Fruit fly (Drosophila melanogaster): Measurements from ENCODE around the gene Ntf-2.
A peak's percentile ranks its signal among the peaks of the same experiment; 100 is the strongest.

Ntf-2 gene

dm6 chrX:21071693-21072357, 36.6 kb downstream of the Ntf-2 start (continued):
- no peak for TF ChIP-seq dsf (GFP tag; optimal IDR thresholded peaks at IDR 0.05; ENCODE audit: borderline replicate concordance)

dm6 chrX:21072953-21073352, 37.7 kb downstream of the Ntf-2 start:
- TF ChIP-seq fru (GFP tag; optimal IDR thresholded peaks at IDR 0.05), result peak; percentile 85
- TF ChIP-seq h (GFP tag; optimal IDR thresholded peaks at IDR 0.05), result peak; percentile 85
- TF ChIP-seq Rel (GFP tag; optimal IDR thresholded peaks at IDR 0.05), result peak; percentile 29
- peak; percentile 72 for TF ChIP-seq Rel (tag; optimal IDR thresholded peaks at IDR 0.05)
- no peak for TF ChIP-seq usp (GFP tag; optimal IDR thresholded peaks at IDR 0.05)
- peak in 1 of 2 experiments; percentile 84 for TF ChIP-seq foxo (GFP tag; optimal IDR thresholded peaks at IDR 0.05)
- peak; percentile 58 for TF ChIP-seq brk (GFP tag; optimal IDR thresholded peaks at IDR 0.05)
- peak; percentile 29 for TF ChIP-seq tai (GFP tag; optimal IDR thresholded peaks at IDR 0.05)
- peak; percentile 85 for TF ChIP-seq HLH106 (tag; optimal IDR thresholded peaks at IDR 0.05)
- TF ChIP-seq woc (GFP tag; optimal IDR thresholded peaks at IDR 0.05), result peak; percentile 81
- peak; percentile 85 for TF ChIP-seq OdsH (GFP tag; optimal IDR thresholded peaks at IDR 0.05)
- TF ChIP-seq lola (GFP tag; optimal IDR thresholded peaks at IDR 0.05), result no peak
- TF ChIP-seq psq (GFP tag; optimal IDR thresholded peaks at IDR 0.05), result peak; percentile 75
- TF ChIP-seq ey (GFP tag; optimal IDR thresholded peaks at IDR 0.05), result peak; percentile 86
- peak; percentile 60 for TF ChIP-seq CG9705 (GFP tag; optimal IDR thresholded peaks at IDR 0.05)
- no peak for TF ChIP-seq Dfd (GFP tag; optimal IDR thresholded peaks at IDR 0.05)
- no peak for TF ChIP-seq dl (GFP tag; optimal IDR thresholded peaks at IDR 0.05; ENCODE audit: insufficient read depth in 1 of 2, partially characterized antibody in 2 of 2)
- TF ChIP-seq Myc (optimal IDR thresholded peaks at IDR 0.05), result no peak
- TF ChIP-seq rgr (GFP tag; optimal IDR thresholded peaks at IDR 0.05), result peak; percentile 84
- TF ChIP-seq CG32264 (GFP tag; optimal IDR thresholded peaks at IDR 0.05), result peak; percentile 55
- TF ChIP-seq Jra (GFP tag; optimal IDR thresholded peaks at IDR 0.05), result peak; percentile 70
- peak; percentile 85 for TF ChIP-seq br (GFP tag; optimal IDR thresholded peaks at IDR 0.05)
- peak; percentile 73 for TF ChIP-seq Hnf4 (GFP tag; optimal IDR thresholded peaks at IDR 0.05)
- TF ChIP-seq Sp1 (GFP tag; optimal IDR thresholded peaks at IDR 0.05), result peak; percentile 83
- TF ChIP-seq dmrt93B (GFP tag; optimal IDR thresholded peaks at IDR 0.05), result peak; percentile 72
- peak; percentile 48 for TF ChIP-seq sage (GFP tag; optimal IDR thresholded peaks at IDR 0.05)
- no peak for TF ChIP-seq CrebA (GFP tag; optimal IDR thresholded peaks at IDR 0.05; ENCODE audit: borderline replicate concordance)
- peak; percentile 19 for TF ChIP-seq dsf (GFP tag; optimal IDR thresholded peaks at IDR 0.05; ENCODE audit: borderline replicate concordance)

- TF ChIP-seq rgr (GFP tag; optimal IDR thresholded peaks at IDR 0.05), result peak; percentile 3
- TF ChIP-seq dl (GFP tag; optimal IDR thresholded peaks at IDR 0.05; ENCODE audit: insufficient read depth in 1 of 2, partially characterized antibody in 2 of 2), result no peak
- no peak for TF ChIP-seq jim (GFP tag; optimal IDR thresholded peaks at IDR 0.05)
- peak; percentile 7 for TF ChIP-seq h (GFP tag; optimal IDR thresholded peaks at IDR 0.05)
- no peak for TF ChIP-seq tai (GFP tag; optimal IDR thresholded peaks at IDR 0.05)
- TF ChIP-seq Hr78 (GFP tag; optimal IDR thresholded peaks at IDR 0.05), result no peak
- TF ChIP-seq N (GFP tag; optimal IDR thresholded peaks at IDR 0.05), result no peak
- peak; percentile 6 for TF ChIP-seq woc (GFP tag; optimal IDR thresholded peaks at IDR 0.05)
- TF ChIP-seq lola (GFP tag; optimal IDR thresholded peaks at IDR 0.05), result no peak
- peak; percentile 27 for TF ChIP-seq ey (GFP tag; optimal IDR thresholded peaks at IDR 0.05)
- no peak for TF ChIP-seq Mio (GFP tag; optimal IDR thresholded peaks at IDR 0.05)
- TF ChIP-seq CG9705 (GFP tag; optimal IDR thresholded peaks at IDR 0.05), result no peak
These were observed 38.5 kb downstream of the Ntf-2 start for dm6 chrX:21073641-21074328.

- TF ChIP-seq sage (GFP tag; optimal IDR thresholded peaks at IDR 0.05) (no peak), foxo (GFP tag; optimal IDR thresholded peaks at IDR 0.05) (peak in 1 of 2 experiments; percentile 53), lola (GFP tag; optimal IDR thresholded peaks at IDR 0.05) (no peak), pan (optimal IDR thresholded peaks at IDR 0.05) (no peak), OdsH (GFP tag; optimal IDR thresholded peaks at IDR 0.05) (peak; percentile 51), Hr78 (GFP tag; optimal IDR thresholded peaks at IDR 0.05) (no peak), GATAd (GFP tag; optimal IDR thresholded peaks at IDR 0.05) (no peak), woc (GFP tag; optimal IDR thresholded peaks at IDR 0.05) (peak; percentile 5), Vsx2 (GFP tag; optimal IDR thresholded peaks at IDR 0.05; ENCODE audit: partially characterized antibody) (no peak), dsf (GFP tag; optimal IDR thresholded peaks at IDR 0.05; ENCODE audit: borderline replicate concordance) (no peak), Dif (GFP tag; optimal IDR thresholded peaks at IDR 0.05; ENCODE audit: partially characterized antibody) (no peak), ey (GFP tag; optimal IDR thresholded peaks at IDR 0.05) (peak; percentile 50), Abd-B (GFP tag; optimal IDR thresholded peaks at IDR 0.05) (no peak), brk (GFP tag; optimal IDR thresholded peaks at IDR 0.05) (no peak), CrebA (GFP tag; optimal IDR thresholded peaks at IDR 0.05; ENCODE audit: borderline replicate concordance) (no peak), Myc (optimal IDR thresholded peaks at IDR 0.05) (no peak), HLH106 (tag; optimal IDR thresholded peaks at IDR 0.05) (peak; percentile 38), Mio (GFP tag; optimal IDR thresholded peaks at IDR 0.05) (no peak), h (GFP tag; optimal IDR thresholded peaks at IDR 0.05) (peak; percentile 59), CG9705 (GFP tag; optimal IDR thresholded peaks at IDR 0.05) (no peak), usp (GFP tag; optimal IDR thresholded peaks at IDR 0.05) (no peak), sv (GFP tag; optimal IDR thresholded peaks at IDR 0.05) (no peak), dmrt93B (GFP tag; optimal IDR thresholded peaks at IDR 0.05) (no peak), rgr (GFP tag; optimal IDR thresholded peaks at IDR 0.05) (peak; percentile 62), Sp1 (GFP tag; optimal IDR thresholded peaks at IDR 0.05) (no peak), psq (GFP tag; optimal IDR thresholded peaks at IDR 0.05) (no peak), CG32264 (GFP tag; optimal IDR thresholded peaks at IDR 0.05) (peak; percentile 20), fru (GFP tag; optimal IDR thresholded peaks at IDR 0.05) (peak; percentile 20), Hr83 (GFP tag; optimal IDR thresholded peaks at IDR 0.05; ENCODE audit: poor library complexity, severe bottlenecking) (no peak)
These were observed 39.0 kb downstream of the Ntf-2 start for dm6 chrX:21074329-21074708.

All from whole organism, wandering third instar larva.